Fruit fly (Drosophila melanogaster) whole organism, prepupa: ENCODE measurements around the gene CG14662.
A peak's percentile ranks its signal among the peaks of the same experiment; 100 is the strongest.

Experiments
- Blimp-1 ChIP-seq: fragments of 200-800 bp; sonication (Bioruptor generic); optimal IDR thresholded peaks from 3 replicates; lab custom pipeline; 2017; ENCODE audit warnings: missing biosample characterization, missing genetic modification characterization, mild to moderate bottlenecking, moderate library complexity, missing genetic modification reagents
- CG10631 ChIP-seq: fragments of 200-800 bp; sonication (Bioruptor generic); optimal IDR thresholded peaks from 2 replicates; lab custom pipeline; 2016; ENCODE audit warnings: missing biosample characterization, missing genetic modification characterization
- CG10669 ChIP-seq: fragments of 200-800 bp; sonication (Bioruptor generic); optimal IDR thresholded peaks from 3 replicates; lab custom pipeline; 2018; ENCODE audit warnings: missing biosample characterization, mild to moderate bottlenecking, missing genetic modification characterization, moderate library complexity
- CG11762 ChIP-seq: fragments of 200-800 bp; sonication (Bioruptor generic); optimal IDR thresholded peaks from 3 replicates; lab custom pipeline; 2016; ENCODE audit warnings: missing biosample characterization, missing genetic modification characterization; ENCODE audit not compliant: insufficient read depth
- CG11902 ChIP-seq: fragments of 200-800 bp; sonication (Bioruptor generic); optimal IDR thresholded peaks from 3 replicates; lab custom pipeline; 2016; ENCODE audit warnings: missing biosample characterization, missing genetic modification characterization
- CG15336 ChIP-seq: fragments of 200-800 bp; sonication (Bioruptor generic); IDR thresholded peaks from 2 replicates; pipeline ENCODE4 v1.3.6; 2022; ENCODE audit warnings: missing biosample characterization, missing genetic modification characterization
- CG1621 ChIP-seq: fragments of 200-800 bp; sonication (Bioruptor generic); optimal IDR thresholded peaks from 3 replicates; lab custom pipeline; 2018; ENCODE audit warnings: missing biosample characterization, mild to moderate bottlenecking, missing genetic modification characterization
- CG16779 ChIP-seq: fragments of 200-800 bp; sonication (Bioruptor generic); optimal IDR thresholded peaks from 3 replicates; lab custom pipeline; 2017; ENCODE audit warnings: missing biosample characterization, mild to moderate bottlenecking, missing genetic modification characterization
- CG3032 ChIP-seq: fragments of 200-800 bp; optimal IDR thresholded peaks from 2 replicates; lab custom pipeline; 2019; ENCODE audit warnings: missing biosample characterization, mild to moderate bottlenecking, missing genetic modification characterization, moderate library complexity
- CG31627 ChIP-seq: fragments of 200-800 bp; sonication (Bioruptor generic); optimal IDR thresholded peaks from 3 replicates; lab custom pipeline; 2016; ENCODE audit warnings: missing biosample characterization, missing genetic modification characterization
- CG34406 ChIP-seq: fragments of 200-800 bp; sonication (Bioruptor generic); optimal IDR thresholded peaks from 3 replicates; lab custom pipeline; 2016; ENCODE audit warnings: missing biosample characterization, missing genetic modification characterization
- CG3919 ChIP-seq: fragments of 200-800 bp; sonication (Bioruptor generic); optimal IDR thresholded peaks from 3 replicates; lab custom pipeline; 2016; ENCODE audit warnings: missing biosample characterization, missing genetic modification characterization
- CG4318 ChIP-seq: fragments of 200-800 bp; sonication (Bioruptor generic); optimal IDR thresholded peaks from 3 replicates; lab custom pipeline; 2017; ENCODE audit warnings: missing biosample characterization, mild to moderate bottlenecking, missing genetic modification characterization
- CG6163 ChIP-seq: fragments of 200-800 bp; sonication (Bioruptor generic); IDR thresholded peaks from 3 replicates; pipeline ENCODE4 v1.3.6; 2022; ENCODE audit warnings: missing biosample characterization, missing genetic modification characterization
- CG6276 ChIP-seq: fragments of 200-800 bp; sonication (Bioruptor generic); optimal IDR thresholded peaks from 2 replicates; lab custom pipeline; 2017; ENCODE audit warnings: missing biosample characterization, mild to moderate bottlenecking, missing genetic modification characterization
- CG6792 ChIP-seq: fragments of 200-800 bp; sonication (Bioruptor generic); optimal IDR thresholded peaks from 3 replicates; lab custom pipeline; 2016; ENCODE audit warnings: missing biosample characterization, missing genetic modification characterization
- CG6808 ChIP-seq: fragments of 200-800 bp; sonication (Bioruptor generic); optimal IDR thresholded peaks from 3 replicates; lab custom pipeline; 2017; ENCODE audit warnings: missing biosample characterization, missing genetic modification characterization, mild to moderate bottlenecking, moderate library complexity, missing genetic modification reagents
- CG6854 ChIP-seq: fragments of 200-800 bp; sonication (Bioruptor generic); optimal IDR thresholded peaks from 2 replicates; lab custom pipeline; 2017; ENCODE audit warnings: missing biosample characterization, mild to moderate bottlenecking, missing genetic modification characterization
- CG7368 ChIP-seq: fragments of 200-800 bp; sonication (Bioruptor generic); optimal IDR thresholded peaks from 3 replicates; lab custom pipeline; 2016; ENCODE audit warnings: missing biosample characterization, missing genetic modification characterization
- CG8319 ChIP-seq: fragments of 200-800 bp; sonication (Bioruptor generic); optimal IDR thresholded peaks from 3 replicates; lab custom pipeline; 2016; ENCODE audit warnings: missing biosample characterization, missing genetic modification characterization
- CG8632 ChIP-seq: fragments of 200-800 bp; sonication (Bioruptor generic); optimal IDR thresholded peaks from 3 replicates; lab custom pipeline; 2016; ENCODE audit warnings: missing biosample characterization, missing genetic modification characterization
- Eip75B ChIP-seq: fragments of 200-800 bp; sonication (Bioruptor generic); optimal IDR thresholded peaks from 3 replicates; lab custom pipeline; 2016; ENCODE audit warnings: missing biosample characterization, missing genetic modification characterization
- Eip78C ChIP-seq: fragments of 200-800 bp; sonication (Bioruptor generic); peaks from one replicate; lab custom pipeline; 2016; ENCODE audit warnings: missing biosample characterization, missing genetic modification characterization
- Eip93F ChIP-seq: fragments of 200-800 bp; sonication (Bioruptor generic); optimal IDR thresholded peaks from 2 replicates; lab custom pipeline; 2016; ENCODE audit warnings: missing biosample characterization, mild to moderate bottlenecking, missing genetic modification characterization
- Ets21C ChIP-seq: fragments of 200-800 bp; sonication (Bioruptor generic); optimal IDR thresholded peaks from 3 replicates; lab custom pipeline; 2016; ENCODE audit warnings: missing biosample characterization, missing genetic modification characterization
- Ets96B ChIP-seq: fragments of 200-800 bp; optimal IDR thresholded peaks from 2 replicates; lab custom pipeline; 2019; ENCODE audit warnings: missing biosample characterization, mild to moderate bottlenecking, missing genetic modification characterization, moderate library complexity
- Gug ChIP-seq: fragments of 200-800 bp; sonication (Bioruptor generic); IDR thresholded peaks from 2 replicates; pipeline ENCODE4 v1.3.6; 2022; ENCODE audit warnings: missing biosample characterization, missing genetic modification characterization
- Hr38 ChIP-seq: sonication (Bioruptor generic); optimal IDR thresholded peaks from 2 replicates; lab custom pipeline; 2016; ENCODE audit warnings: missing biosample characterization, missing genetic modification characterization
- Hr39 ChIP-seq: fragments of 200-800 bp; sonication (Bioruptor generic); optimal IDR thresholded peaks from 2 replicates; lab custom pipeline; 2016; ENCODE audit warnings: missing biosample characterization, missing genetic modification characterization
- Hr4 ChIP-seq: fragments of 200-800 bp; sonication (Bioruptor generic); optimal IDR thresholded peaks from 3 replicates; lab custom pipeline; 2016; ENCODE audit warnings: missing biosample characterization, missing genetic modification characterization
- Lpt ChIP-seq: fragments of 200-800 bp; sonication (Bioruptor generic); optimal IDR thresholded peaks from 3 replicates; lab custom pipeline; 2016; ENCODE audit warnings: missing biosample characterization, missing genetic modification characterization
- Met ChIP-seq: fragments of 200-800 bp; sonication (Bioruptor generic); optimal IDR thresholded peaks from 3 replicates; lab custom pipeline; 2016; ENCODE audit warnings: missing biosample characterization, missing genetic modification characterization
- OdsH ChIP-seq: fragments of 200-800 bp; sonication (Bioruptor generic); optimal IDR thresholded peaks from 3 replicates; lab custom pipeline; 2016; ENCODE audit warnings: missing biosample characterization, missing genetic modification characterization
- Smox ChIP-seq: fragments of 200-800 bp; sonication (Bioruptor generic); optimal IDR thresholded peaks from 3 replicates; lab custom pipeline; 2016; ENCODE audit warnings: missing biosample characterization, missing genetic modification characterization
- Sox15 ChIP-seq: fragments of 200-800 bp; sonication (Bioruptor generic); optimal IDR thresholded peaks from 3 replicates; lab custom pipeline; 2016; ENCODE audit warnings: missing biosample characterization, missing genetic modification characterization
- achi ChIP-seq: fragments of 200-800 bp; sonication (Bioruptor generic); optimal IDR thresholded peaks from 3 replicates; lab custom pipeline; 2016; ENCODE audit warnings: missing biosample characterization, missing genetic modification characterization
- acj6 ChIP-seq: fragments of 200-800 bp; sonication (Bioruptor generic); optimal IDR thresholded peaks from 3 replicates; lab custom pipeline; 2016; ENCODE audit warnings: missing biosample characterization, missing genetic modification characterization
- cyc ChIP-seq: fragments of 200-800 bp; sonication (Bioruptor generic); optimal IDR thresholded peaks from 3 replicates; lab custom pipeline; 2016; ENCODE audit warnings: missing biosample characterization, missing genetic modification characterization
- dac ChIP-seq: fragments of 200-800 bp; sonication (Bioruptor generic); optimal IDR thresholded peaks from 2 replicates; lab custom pipeline; 2017; ENCODE audit warnings: missing biosample characterization, mild to moderate bottlenecking, missing genetic modification characterization
- dsx ChIP-seq: fragments of 200-800 bp; optimal IDR thresholded peaks from 3 replicates; lab custom pipeline; 2019; ENCODE audit warnings: missing biosample characterization, mild to moderate bottlenecking, missing genetic modification characterization, moderate library complexity; ENCODE audit not compliant: poor library complexity, severe bottlenecking
- esn ChIP-seq: fragments of 200-800 bp; sonication (Bioruptor generic); optimal IDR thresholded peaks from 2 replicates; lab custom pipeline; 2016; ENCODE audit warnings: missing biosample characterization, mild to moderate bottlenecking, missing genetic modification characterization, moderate library complexity
- fd59A ChIP-seq: fragments of 200-800 bp; sonication (Bioruptor generic); optimal IDR thresholded peaks from 2 replicates; lab custom pipeline; 2017; ENCODE audit warnings: missing biosample characterization, mild to moderate bottlenecking, missing genetic modification characterization, missing genetic modification reagents
- fd85E ChIP-seq: fragments of 200-800 bp; sonication (Bioruptor generic); optimal IDR thresholded peaks from 3 replicates; lab custom pipeline; 2016; ENCODE audit warnings: missing biosample characterization, missing genetic modification characterization
- fkh ChIP-seq: fragments of 200-800 bp; sonication (Bioruptor generic); optimal IDR thresholded peaks from 3 replicates; lab custom pipeline; 2017; ENCODE audit warnings: missing biosample characterization, mild to moderate bottlenecking, missing genetic modification characterization, moderate library complexity
- lz ChIP-seq: fragments of 200-800 bp; sonication (Bioruptor generic); optimal IDR thresholded peaks from 3 replicates; lab custom pipeline; 2016; ENCODE audit warnings: missing biosample characterization, missing genetic modification characterization
- net ChIP-seq: fragments of 200-800 bp; sonication (Bioruptor generic); optimal IDR thresholded peaks from 3 replicates; lab custom pipeline; 2016; ENCODE audit warnings: missing biosample characterization, missing genetic modification characterization
- pdm3 ChIP-seq: fragments of 200-800 bp; sonication (Bioruptor generic); optimal IDR thresholded peaks from 3 replicates; lab custom pipeline; 2016; ENCODE audit warnings: missing biosample characterization, missing genetic modification characterization
- salr ChIP-seq, 2 experiments: fragments of 200-800 bp; sonication (Bioruptor generic); optimal IDR thresholded peaks; 3 replicates each; lab custom pipeline; 2016 to 2018; ENCODE audit warnings: missing biosample characterization in 2 of 2, missing genetic modification characterization in 2 of 2, mild to moderate bottlenecking in 1 of 2
- spab ChIP-seq: fragments of 200-800 bp; sonication (Bioruptor generic); optimal IDR thresholded peaks from 2 replicates; lab custom pipeline; 2017; ENCODE audit warnings: missing biosample characterization, mild to moderate bottlenecking, missing genetic modification characterization, missing genetic modification reagents
- ss ChIP-seq, 2 experiments: fragments of 200-800 bp; sonication (Bioruptor generic); optimal IDR thresholded peaks; 2 replicates in 1 of 2; 3 replicates in 1 of 2; lab custom pipeline; 2017 to 2018; ENCODE audit warnings: mild to moderate bottlenecking in 2 of 2, missing biosample characterization in 2 of 2, missing genetic modification characterization in 2 of 2, moderate library complexity in 1 of 2
- svp ChIP-seq: fragments of 200-800 bp; sonication (Bioruptor generic); peaks from one replicate; lab custom pipeline; 2016; ENCODE audit warnings: missing biosample characterization, missing genetic modification characterization
- vri ChIP-seq: fragments of 200-800 bp; sonication (Bioruptor generic); optimal IDR thresholded peaks from 3 replicates; lab custom pipeline; 2016; ENCODE audit warnings: missing biosample characterization, mild to moderate bottlenecking, missing genetic modification characterization

The CG14662 gene

DNA sequence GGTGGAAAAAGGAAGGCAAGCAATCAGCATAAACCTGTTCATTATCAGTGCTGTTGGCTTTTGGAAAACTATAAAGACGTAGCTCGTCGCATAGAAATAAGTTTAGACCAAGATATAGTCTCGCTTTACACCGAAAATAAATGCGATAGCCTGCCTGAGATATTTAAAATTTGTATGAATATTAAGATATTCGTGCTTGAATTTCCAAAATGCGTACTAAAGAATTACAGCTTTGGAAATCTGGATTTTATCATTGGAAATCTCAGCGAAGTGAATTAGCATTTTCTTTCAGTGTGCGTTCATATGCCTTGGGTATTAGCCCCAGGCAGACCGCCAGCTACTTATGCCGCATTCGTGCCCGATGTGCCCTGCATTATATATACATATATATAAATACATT lies 26.1 kb upstream of the CG14662 start:
- TF ChIP-seq CG6808 (peak; percentile 78), fkh (GFP tag; lab: Kevin White, UChicago) (peak; percentile 33), CG16779 (tag; lab: Kevin White, UChicago) (peak; percentile 60), OdsH (GFP tag; lab: Kevin White, UChicago) (peak; percentile 86), Gug (GFP tag; lab: Robert Waterston, UW) (peak; percentile 82), salr (GFP tag; optimal IDR thresholded peaks at IDR 0.05; lab: Kevin White, UChicago) (peak; percentile 61 to 83), CG1621 (tag; lab: Kevin White, UChicago) (peak; percentile 76), CG4318 (GFP tag; lab: Kevin White, UChicago) (peak; percentile 87), Ets96B (tag; lab: Kevin White, UChicago) (peak; percentile 74), fd85E (peak; percentile 23), CG34406 (GFP tag; lab: Kevin White, UChicago) (peak; percentile 55), CG11762 (peak; percentile 72), Hr38 (GFP tag; lab: Kevin White, UChicago) (no peak), CG6854 (GFP tag; lab: Kevin White, UChicago) (no peak), achi (GFP tag; lab: Kevin White, UChicago) (peak; percentile 86), svp (peak; percentile 75), Eip75B (peak; percentile 77), cyc (GFP tag; lab: Kevin White, UChicago) (peak; percentile 42), Hr39 (GFP tag; lab: Kevin White, UChicago) (peak; percentile 41), CG10631 (GFP tag; lab: Kevin White, UChicago) (peak; percentile 85), CG3919 (GFP tag; lab: Kevin White, UChicago) (peak; percentile 86), Ets21C (peak; percentile 20), Hr4 (GFP tag; lab: Kevin White, UChicago) (peak; percentile 91), CG6276 (GFP tag; lab: Kevin White, UChicago) (peak; percentile 88), ss (GFP tag; optimal IDR thresholded peaks at IDR 0.05; lab: Kevin White, UChicago) (peak; percentile 61), Sox15 (GFP tag; lab: Kevin White, UChicago) (peak; percentile 35), lz (GFP tag; lab: Kevin White, UChicago) (peak; percentile 51), CG3032 (tag; lab: Kevin White, UChicago) (peak; percentile 81), spab (GFP tag; lab: Kevin White, UChicago) (peak; percentile 75), CG10669 (GFP tag; lab: Kevin White, UChicago) (peak; percentile 81), Lpt (GFP tag; lab: Kevin White, UChicago) (peak; percentile 86), esn (GFP tag; lab: Kevin White, UChicago) (peak; percentile 53), Eip93F (GFP tag; lab: Kevin White, UChicago) (no peak), Blimp-1 (GFP tag; lab: Kevin White, UChicago) (no peak), CG6792 (GFP tag; lab: Kevin White, UChicago) (peak; percentile 63), fd59A (peak; percentile 82), Met (GFP tag; lab: Kevin White, UChicago) (peak; percentile 53), net (GFP tag; lab: Kevin White, UChicago) (peak; percentile 81), CG11902 (peak; percentile 39), vri (GFP tag; lab: Kevin White, UChicago) (peak; percentile 22), CG15336 (peak; percentile 92), CG6163 (GFP tag; lab: Robert Waterston, UW) (peak; percentile 92), Eip78C (peak; percentile 94), dsx (GFP tag; lab: Kevin White, UChicago) (peak; percentile 64), CG31627 (GFP tag; lab: Kevin White, UChicago) (peak; percentile 59), pdm3 (GFP tag; lab: Kevin White, UChicago) (peak; percentile 84), CG7368 (GFP tag; lab: Kevin White, UChicago) (peak; percentile 56), CG8319 (GFP tag; lab: Kevin White, UChicago) (peak; percentile 36), dac (GFP tag; lab: Kevin White, UChicago) (peak; percentile 81), Smox (GFP tag; lab: Kevin White, UChicago) (peak; percentile 25), CG8632 (GFP tag; lab: Kevin White, UChicago) (peak; percentile 59), acj6 (GFP tag; lab: Kevin White, UChicago) (peak; percentile 79)
